Worm (Caenorhabditis elegans) whole organism, L1 larva: ENCODE data around the gene dcap-2.

ENCODE experiments used
- C16A3.4 ChIP-seq: fragments of 150-350 bp; optimal IDR thresholded peaks from 2 replicates; lab custom pipeline; 2014; ENCODE audit warnings: missing biosample characterization, missing genetic modification characterization
- aly-2 ChIP-seq: fragments of 150-350 bp; optimal IDR thresholded peaks from 2 replicates; lab custom pipeline; 2014; ENCODE audit warnings: missing biosample characterization, missing genetic modification characterization
- lin-13 ChIP-seq: fragments of 150-350 bp; optimal IDR thresholded peaks from 2 replicates; lab custom pipeline; 2014; ENCODE audit warnings: missing biosample characterization, missing genetic modification reagents, missing genetic modification characterization
- lin-39 ChIP-seq: fragments of 150-350 bp; optimal IDR thresholded peaks from 2 replicates; lab custom pipeline; 2014; ENCODE audit warnings: missing biosample characterization, missing genetic modification reagents, missing genetic modification characterization
- mdl-1 ChIP-seq, 2 experiments: fragments of 150-350 bp; optimal IDR thresholded peaks; 2 replicates each; lab custom pipeline; 2014 to 2017; ENCODE audit warnings: missing biosample characterization in 2 of 2, missing genetic modification characterization in 2 of 2, inconsistent platforms in 1 of 2
- nhr-12 ChIP-seq: sonication (generic microtip); optimal IDR thresholded peaks from 2 replicates; lab custom pipeline; 2017; ENCODE audit warnings: missing biosample characterization, missing genetic modification characterization
- sup-37 ChIP-seq: fragments of 200-800 bp; sonication (Bioruptor generic); optimal IDR thresholded peaks from 2 replicates; lab custom pipeline; 2018; ENCODE audit warnings: mild to moderate bottlenecking, missing genetic modification characterization, missing compliant biosample characterization
- unc-62 ChIP-seq: fragments of 150-350 bp; optimal IDR thresholded peaks from 2 replicates; lab custom pipeline; 2014; ENCODE audit warnings: missing biosample characterization, missing genetic modification reagents, missing genetic modification characterization

- TF ChIP-seq sup-37 (GFP tag; lab: Kevin White, UChicago) (no peak), lin-13 (GFP tag; lab: Kevin White, UChicago) (no peak), mdl-1 (tag; optimal IDR thresholded peaks at IDR 0.05; lab: Kevin White, UChicago) (no peak), unc-62 (no peak), nhr-12 (no peak), lin-39 (tag; lab: Kevin White, UChicago) (no peak), C16A3.4 (tag; lab: Kevin White, UChicago) (no peak), aly-2 (tag; lab: Kevin White, UChicago) (no peak)
These were observed 12.7 kb downstream of the dcap-2 start, which contains the start of gene afmd-2 for ce11 chrIV:13508924-13509323.
